Fruit fly (Drosophila melanogaster) whole organism, embryonic: ENCODE data around the gene CG6656.
A peak's percentile ranks its signal among the peaks of the same experiment; 100 is the strongest.

Experiments
- Antp ChIP-seq: fragments of 200-800 bp; sonication (Bioruptor generic); optimal IDR thresholded peaks from 3 replicates; lab custom pipeline; 2016; ENCODE audit warnings: missing biosample characterization, missing genetic modification characterization
- Bdp1 ChIP-seq: fragments of 200-800 bp; sonication (Bioruptor generic); optimal IDR thresholded peaks from 3 replicates; lab custom pipeline; 2016; ENCODE audit warnings: missing biosample characterization, missing genetic modification characterization
- CG10979 ChIP-seq: fragments of 200-800 bp; sonication (Bioruptor generic); optimal IDR thresholded peaks from 2 replicates; lab custom pipeline; 2018; ENCODE audit warnings: missing biosample characterization, mild to moderate bottlenecking, missing genetic modification characterization, moderate library complexity
- CG11398 ChIP-seq: fragments of 200-800 bp; sonication (Bioruptor generic); optimal IDR thresholded peaks from 2 replicates; lab custom pipeline; 2016; ENCODE audit warnings: missing biosample characterization, missing genetic modification characterization
- CG11695 ChIP-seq: fragments of 200-800 bp; sonication (Bioruptor generic); IDR thresholded peaks from 3 replicates; pipeline ENCODE4 v1.3.6; 2022; ENCODE audit warnings: missing biosample characterization, missing genetic modification characterization
- CG12071 ChIP-seq: fragments of 200-800 bp; sonication (Bioruptor generic); optimal IDR thresholded peaks from 3 replicates; lab custom pipeline; 2018; ENCODE audit warnings: missing biosample characterization, mild to moderate bottlenecking, missing genetic modification characterization
- CG14667 ChIP-seq: fragments of 200-800 bp; sonication (Bioruptor generic); IDR thresholded peaks from 2 replicates; pipeline ENCODE4 v1.3.6; 2022; ENCODE audit warnings: missing biosample characterization, missing genetic modification characterization
- CG15269 ChIP-seq: fragments of 200-800 bp; sonication (Bioruptor generic); optimal IDR thresholded peaks from 2 replicates; lab custom pipeline; 2018; ENCODE audit warnings: missing biosample characterization, mild to moderate bottlenecking, missing genetic modification characterization, moderate library complexity
- CG1603 ChIP-seq: fragments of 200-800 bp; sonication (Bioruptor generic); optimal IDR thresholded peaks from 2 replicates; lab custom pipeline; 2019; ENCODE audit warnings: missing biosample characterization, mild to moderate bottlenecking, missing genetic modification characterization, moderate library complexity
- CG1647 ChIP-seq: fragments of 200-800 bp; sonication (Bioruptor generic); optimal IDR thresholded peaks from 3 replicates; lab custom pipeline; 2016; ENCODE audit warnings: missing biosample characterization, missing genetic modification characterization
- CG18599 ChIP-seq: fragments of 200-800 bp; sonication (Bioruptor generic); optimal IDR thresholded peaks from 3 replicates; lab custom pipeline; 2017; ENCODE audit warnings: missing biosample characterization, missing genetic modification characterization, mild to moderate bottlenecking, moderate library complexity, missing genetic modification reagents
- CG30020 ChIP-seq: fragments of 200-800 bp; optimal IDR thresholded peaks from 2 replicates; lab custom pipeline; 2019; ENCODE audit warnings: missing biosample characterization, mild to moderate bottlenecking, missing genetic modification characterization, moderate library complexity
- CG33557 ChIP-seq: fragments of 200-800 bp; sonication (Bioruptor generic); optimal IDR thresholded peaks from 2 replicates; lab custom pipeline; 2019; ENCODE audit warnings: missing biosample characterization, mild to moderate bottlenecking, missing genetic modification characterization, moderate library complexity
- CG3407 ChIP-seq: fragments of 200-800 bp; sonication (Bioruptor generic); optimal IDR thresholded peaks from 2 replicates; lab custom pipeline; 2018; ENCODE audit warnings: missing biosample characterization, mild to moderate bottlenecking, missing genetic modification characterization
- CG5245 ChIP-seq: fragments of 200-800 bp; sonication (Bioruptor generic); optimal IDR thresholded peaks from 3 replicates; lab custom pipeline; 2016; ENCODE audit warnings: missing biosample characterization, missing genetic modification characterization
- CG7786 ChIP-seq: fragments of 200-800 bp; sonication (Bioruptor generic); optimal IDR thresholded peaks from 2 replicates; lab custom pipeline; 2016; ENCODE audit warnings: missing biosample characterization, missing genetic modification characterization
- CG7963 ChIP-seq: fragments of 200-800 bp; sonication (Bioruptor generic); IDR thresholded peaks from 3 replicates; pipeline ENCODE4 v1.3.6; 2022; ENCODE audit warnings: missing biosample characterization, missing genetic modification characterization; ENCODE audit not compliant: partially characterized antibody
- CG8359 ChIP-seq: fragments of 200-800 bp; sonication (Bioruptor generic); optimal IDR thresholded peaks from 2 replicates; lab custom pipeline; 2017; ENCODE audit warnings: missing biosample characterization, mild to moderate bottlenecking, missing genetic modification characterization, borderline replicate concordance
- CG8388 ChIP-seq: fragments of 200-800 bp; sonication (Bioruptor generic); optimal IDR thresholded peaks from 2 replicates; lab custom pipeline; 2019; ENCODE audit warnings: missing biosample characterization, mild to moderate bottlenecking, missing genetic modification characterization, moderate library complexity
- D ChIP-seq, 2 experiments: fragments of 200-800 bp in 1 of 2; fragments of >200 bp in 1 of 2; sonication (Bioruptor generic) in 1 of 2; optimal IDR thresholded peaks; 2 replicates in 1 of 2; 3 replicates in 1 of 2; lab custom pipeline; 2017; ENCODE audit warnings: mild to moderate bottlenecking in 1 of 2, missing biosample characterization in 1 of 2, missing genetic modification characterization in 1 of 2, missing genetic modification reagents in 1 of 2
- HLH3B ChIP-seq: fragments of 200-800 bp; sonication (Bioruptor generic); IDR thresholded peaks from 2 replicates; pipeline ENCODE4 v1.3.6; 2022; ENCODE audit warnings: missing biosample characterization, missing genetic modification characterization
- HLH54F ChIP-seq: fragments of 200-800 bp; sonication (Bioruptor generic); optimal IDR thresholded peaks from 3 replicates; lab custom pipeline; 2016; ENCODE audit warnings: missing biosample characterization, missing genetic modification characterization
- Hr3 ChIP-seq: fragments of 200-800 bp; sonication (Bioruptor generic); optimal IDR thresholded peaks from 3 replicates; lab custom pipeline; 2016; ENCODE audit warnings: missing biosample characterization, missing genetic modification characterization
- Max ChIP-seq: fragments of 200-800 bp; sonication (Bioruptor generic); optimal IDR thresholded peaks from 2 replicates; lab custom pipeline; 2016; ENCODE audit warnings: missing biosample characterization, mild to moderate bottlenecking, missing genetic modification characterization
- NfI ChIP-seq: fragments of 200-800 bp; sonication (Bioruptor generic); optimal IDR thresholded peaks from 3 replicates; lab custom pipeline; 2018; ENCODE audit warnings: missing biosample characterization, mild to moderate bottlenecking, missing genetic modification characterization, moderate library complexity
- Six4 ChIP-seq: fragments of 200-800 bp; sonication (Bioruptor generic); optimal IDR thresholded peaks from 2 replicates; lab custom pipeline; 2016; ENCODE audit warnings: missing biosample characterization, missing genetic modification characterization
- Spps ChIP-seq: fragments of 200-800 bp; sonication (Bioruptor generic); optimal IDR thresholded peaks from 2 replicates; lab custom pipeline; 2018; ENCODE audit warnings: missing biosample characterization, mild to moderate bottlenecking, missing genetic modification characterization
- Usf ChIP-seq: fragments of 200-800 bp; sonication (Bioruptor generic); optimal IDR thresholded peaks from 2 replicates; lab custom pipeline; 2017; ENCODE audit warnings: missing genotype, missing biosample characterization, missing genetic modification characterization
- Vsx1 ChIP-seq: fragments of 200-800 bp; sonication (Bioruptor generic); optimal IDR thresholded peaks from 2 replicates; lab custom pipeline; 2017; ENCODE audit warnings: missing biosample characterization, mild to moderate bottlenecking, missing genetic modification characterization, missing genetic modification reagents
- amos ChIP-seq: fragments of 200-800 bp; sonication (Bioruptor generic); IDR thresholded peaks from 2 replicates; pipeline ENCODE4 v1.3.6; 2022; ENCODE audit warnings: missing biosample characterization, missing genetic modification characterization; ENCODE audit not compliant: partially characterized antibody
- az2 ChIP-seq: fragments of 200-800 bp; sonication (Bioruptor generic); optimal IDR thresholded peaks from 3 replicates; lab custom pipeline; 2016; ENCODE audit warnings: missing biosample characterization, missing genetic modification characterization
- bab2 ChIP-seq: fragments of 200-800 bp; sonication (Bioruptor generic); optimal IDR thresholded peaks from 2 replicates; lab custom pipeline; 2016; ENCODE audit warnings: missing biosample characterization, missing genetic modification characterization
- cad ChIP-seq: fragments of >200 bp; optimal IDR thresholded peaks from 2 replicates; lab custom pipeline; 2017; ENCODE audit warnings: missing biosample characterization, missing genetic modification characterization
- chn ChIP-seq: fragments of 200-800 bp; sonication (Bioruptor generic); optimal IDR thresholded peaks from 2 replicates; lab custom pipeline; 2016; ENCODE audit warnings: missing biosample characterization, missing genetic modification characterization
- cwo ChIP-seq: fragments of 200-800 bp; sonication (Bioruptor generic); optimal IDR thresholded peaks from 3 replicates; lab custom pipeline; 2017; ENCODE audit warnings: missing biosample characterization, missing genetic modification characterization, mild to moderate bottlenecking, moderate library complexity, missing genetic modification reagents
- emc ChIP-seq: fragments of 200-800 bp; sonication (Bioruptor generic); optimal IDR thresholded peaks from 2 replicates; lab custom pipeline; 2016; ENCODE audit warnings: missing biosample characterization, missing genetic modification characterization
- eve ChIP-seq, 2 experiments: fragments of >200 bp; optimal IDR thresholded peaks; 2 replicates each; lab custom pipeline; 2017; ENCODE audit warnings: missing biosample characterization in 2 of 2, missing genetic modification characterization in 2 of 2
- gem ChIP-seq: fragments of 200-800 bp; sonication (Bioruptor generic); optimal IDR thresholded peaks from 2 replicates; lab custom pipeline; 2019; ENCODE audit warnings: missing biosample characterization, mild to moderate bottlenecking, missing genetic modification characterization, moderate library complexity
- hb ChIP-seq: fragments of 200-800 bp; sonication (Bioruptor generic); IDR thresholded peaks from 3 replicates; pipeline ENCODE4 v1.3.6; 2022; ENCODE audit warnings: missing biosample characterization, missing genetic modification characterization; ENCODE audit not compliant: partially characterized antibody
- hkb ChIP-seq, 2 experiments: fragments of 200-800 bp in 1 of 2; fragments of >200 bp in 1 of 2; sonication (Bioruptor generic) in 1 of 2; IDR thresholded peaks in 1 of 2; optimal IDR thresholded peaks in 1 of 2; 2 replicates each; pipeline versions ENCODE4 v1.3.6 to Lab custom; 2017 to 2022; ENCODE audit warnings: missing biosample characterization in 1 of 2, missing genetic modification characterization in 1 of 2
- kah ChIP-seq: fragments of 200-800 bp; sonication (Bioruptor generic); optimal IDR thresholded peaks from 2 replicates; lab custom pipeline; 2018; ENCODE audit warnings: missing biosample characterization, mild to moderate bottlenecking, missing genetic modification characterization
- kay ChIP-seq: fragments of 200-800 bp; sonication (Bioruptor generic); optimal IDR thresholded peaks from 2 replicates; lab custom pipeline; 2016; ENCODE audit warnings: missing biosample characterization, missing genetic modification characterization
- kni ChIP-seq: fragments of 200-800 bp; sonication (Bioruptor generic); optimal IDR thresholded peaks from 3 replicates; lab custom pipeline; 2017; ENCODE audit warnings: mild to moderate bottlenecking, missing biosample characterization, missing genetic modification reagents, missing genetic modification characterization
- repo ChIP-seq: fragments of 200-800 bp; sonication (Bioruptor generic); optimal IDR thresholded peaks from 2 replicates; lab custom pipeline; 2016; ENCODE audit warnings: missing biosample characterization, missing genetic modification characterization
- ro ChIP-seq: fragments of 200-800 bp; sonication (Bioruptor generic); IDR thresholded peaks from 2 replicates; pipeline ENCODE4 v1.3.6; 2022; ENCODE audit warnings: missing biosample characterization, missing genetic modification characterization
- sna ChIP-seq: fragments of 200-800 bp; sonication (Bioruptor generic); IDR thresholded peaks from 2 replicates; pipeline ENCODE4 v1.3.6; 2022; ENCODE audit warnings: missing biosample characterization, missing genetic modification characterization; ENCODE audit not compliant: partially characterized antibody
- sqz ChIP-seq: fragments of 200-800 bp; sonication (Bioruptor generic); optimal IDR thresholded peaks from 3 replicates; lab custom pipeline; 2018; ENCODE audit warnings: missing biosample characterization, mild to moderate bottlenecking, missing genetic modification characterization
- vnd ChIP-seq: fragments of 200-800 bp; sonication (Bioruptor generic); IDR thresholded peaks from 3 replicates; pipeline ENCODE4 v1.3.6; 2022; ENCODE audit warnings: missing biosample characterization, missing genetic modification characterization; ENCODE audit not compliant: partially characterized antibody

Gene CG6656

DNA sequence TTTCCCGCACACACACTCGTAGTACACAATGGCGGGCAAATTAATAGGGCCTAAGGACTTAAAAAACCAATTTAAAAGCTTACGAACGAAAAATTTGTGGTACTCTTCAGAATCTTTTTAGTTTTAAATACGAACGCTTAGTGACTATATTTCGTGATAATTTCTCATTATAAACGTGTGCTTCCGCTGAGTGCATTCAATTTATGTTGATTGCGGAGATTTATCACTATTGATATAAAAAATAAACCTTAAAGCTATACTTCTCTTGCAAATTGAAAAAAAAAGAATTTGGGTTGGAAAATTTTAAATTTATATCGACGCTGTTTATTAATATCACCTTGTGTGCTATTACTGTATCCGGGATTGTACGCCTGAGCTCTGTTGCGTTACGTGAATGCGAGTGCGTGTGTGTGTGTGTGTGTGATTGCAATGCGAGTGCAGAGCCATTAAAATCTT is 26.1 kb upstream of the CG6656 start (continued):
- TF ChIP-seq HLH3B (GFP tag; lab: Robert Waterston, UW), result peak; percentile 52; the same call in 1 of the 2 replicates
- peak; percentile 46 for TF ChIP-seq CG3407 (GFP tag; lab: Kevin White, UChicago)
- peak; percentile 32 for TF ChIP-seq HLH54F (GFP tag; lab: Kevin White, UChicago)
- peak; percentile 75 for TF ChIP-seq Six4 (GFP tag; lab: Kevin White, UChicago)
- TF ChIP-seq CG14667 (GFP tag; lab: Robert Waterston, UW), result peak; percentile 32; the same call in 1 of the 2 replicates
- peak; percentile 56 for TF ChIP-seq Hr3 (GFP tag; lab: Kevin White, UChicago)
- peak; percentile 56 for TF ChIP-seq CG18599
- TF ChIP-seq eve (GFP tag; optimal IDR thresholded peaks at IDR 0.05; lab: Kevin White, UChicago), result peak; percentile 79 to 86
- peak; percentile 61 for TF ChIP-seq chn (GFP tag; lab: Kevin White, UChicago)
- TF ChIP-seq CG8388 (GFP tag; lab: Kevin White, UChicago), result peak; percentile 77
- TF ChIP-seq cad (GFP tag; lab: Kevin White, UChicago), result no peak
- peak; percentile 61 for TF ChIP-seq Antp (GFP tag; lab: Kevin White, UChicago)
- TF ChIP-seq hb (GFP tag; lab: Robert Waterston, UW), result no peak
- no peak for TF ChIP-seq D (optimal IDR thresholded peaks at IDR 0.05; lab: Kevin White, UChicago)
- TF ChIP-seq D (GFP tag; optimal IDR thresholded peaks at IDR 0.05; lab: Kevin White, UChicago), result peak; percentile 77
- TF ChIP-seq CG11398 (GFP tag; lab: Kevin White, UChicago), result peak; percentile 7
- peak; percentile 28 for TF ChIP-seq kah (GFP tag; lab: Kevin White, UChicago)
- TF ChIP-seq repo (GFP tag; lab: Kevin White, UChicago), result peak; percentile 1
- no peak for TF ChIP-seq sna (GFP tag; lab: Robert Waterston, UW)
- peak; percentile 46 for TF ChIP-seq CG5245 (GFP tag; lab: Kevin White, UChicago)
- peak; percentile 57 for TF ChIP-seq Max (GFP tag; lab: Kevin White, UChicago)
- peak; percentile 50 for TF ChIP-seq Vsx1 (GFP tag; lab: Kevin White, UChicago)
- TF ChIP-seq CG12071, result peak; percentile 8
- peak; percentile 74; the same call in 2 of the 3 replicates for TF ChIP-seq CG11695 (GFP tag; lab: Robert Waterston, UW)
- TF ChIP-seq CG30020 (tag; lab: Kevin White, UChicago), result peak; percentile 34
- TF ChIP-seq kay (GFP tag; lab: Kevin White, UChicago), result no peak
- peak; percentile 69 for TF ChIP-seq CG33557 (GFP tag; lab: Kevin White, UChicago)
- no peak for TF ChIP-seq CG7963 (GFP tag; lab: Robert Waterston, UW)
- TF ChIP-seq Bdp1, result no peak
- no peak for TF ChIP-seq emc (GFP tag; lab: Kevin White, UChicago)
- TF ChIP-seq CG15269 (tag; lab: Kevin White, UChicago), result peak; percentile 61
- peak; percentile 35 for TF ChIP-seq CG1647 (GFP tag; lab: Kevin White, UChicago)
- peak; percentile 61 for TF ChIP-seq CG8359 (GFP tag; lab: Kevin White, UChicago)
- TF ChIP-seq sqz (GFP tag; lab: Kevin White, UChicago), result peak; percentile 59
- no peak for TF ChIP-seq hkb (optimal IDR thresholded peaks at IDR 0.05; lab: Kevin White, UChicago)
- TF ChIP-seq hkb (GFP tag; IDR thresholded peaks at IDR 0.05; lab: Robert Waterston, UW), result no peak
- TF ChIP-seq CG7786 (GFP tag; lab: Kevin White, UChicago), result peak; percentile 42
- no peak for TF ChIP-seq vnd
- TF ChIP-seq bab2 (GFP tag; lab: Kevin White, UChicago), result peak; percentile 52
- peak; percentile 50 for TF ChIP-seq Spps (tag; lab: Kevin White, UChicago)
- TF ChIP-seq CG1603 (tag; lab: Kevin White, UChicago), result peak; percentile 11
- TF ChIP-seq cwo (GFP tag; lab: Kevin White, UChicago), result peak; percentile 36
- TF ChIP-seq amos (GFP tag; lab: Robert Waterston, UW), result no peak
- peak; percentile 84 for TF ChIP-seq CG10979 (tag; lab: Kevin White, UChicago)
- peak; percentile 86 for TF ChIP-seq gem (tag; lab: Kevin White, UChicago)
- TF ChIP-seq az2, result peak; percentile 75
- peak; percentile 3 for TF ChIP-seq kni (GFP tag; lab: Kevin White, UChicago)
- no peak for TF ChIP-seq Usf (GFP tag; lab: Kevin White, UChicago)
- peak; percentile 43 for TF ChIP-seq NfI (GFP tag; lab: Kevin White, UChicago)
- TF ChIP-seq ro, result no peak; the same call in 1 of the 2 replicates
